Worm (Caenorhabditis elegans): ENCODE data around the gene ubq-1.

The ubq-1 gene

ce11 chrIII:5991142-5991930 is 51.3 kb downstream of the ubq-1 start, which contains the start of gene T04C9.2 (continued):
- TF ChIP-seq daf-8 (GFP tag; IDR thresholded peaks at IDR 0.05): no peak
- peak; percentile 50 for TF ChIP-seq dve-1 (tag; optimal IDR thresholded peaks at IDR 0.05; ENCODE audit: insufficient read depth)
- TF ChIP-seq F49E8.2 (tag; optimal IDR thresholded peaks at IDR 0.05; ENCODE audit: borderline replicate concordance): no peak
- no peak for TF ChIP-seq mxl-2 (GFP tag; conservative IDR thresholded peaks at IDR 0.05)

ce11 chrIII:5992043-5992442 is 52.0 kb downstream of the ubq-1 start:
- no peak for TF ChIP-seq nhr-6 (tag; optimal IDR thresholded peaks at IDR 0.05)
- 0 out of 2 replicates have a peak, but pooled peaks have one; percentile 36 for TF ChIP-seq ctbp-1 (GFP tag; IDR thresholded peaks at IDR 0.05)
- peak; percentile 88 for TF ChIP-seq ces-1 (GFP tag; optimal IDR thresholded peaks at IDR 0.05)
- peak in 1 of 2 experiments; percentile 7 for TF ChIP-seq lsy-2 (tag; optimal IDR thresholded peaks at IDR 0.05)
- TF ChIP-seq rbr-2 (tag; optimal IDR thresholded peaks at IDR 0.05): peak; percentile 16

ce11 chrIII:5992913-5993312 is 52.9 kb downstream of the ubq-1 start, which contains the start of gene T04C9.1:
Gene T04C9.1 (plus strand): TSS chrIII:5993213.
- TF ChIP-seq php-3 (GFP tag; IDR thresholded peaks at IDR 0.05) (no peak), jun-1 (tag; optimal IDR thresholded peaks at IDR 0.05) (no peak), D1046.2 (GFP tag; IDR thresholded peaks at IDR 0.05) (no peak), lin-38 (GFP tag; IDR thresholded peaks at IDR 0.05) (no peak), nhr-10 (tag; optimal IDR thresholded peaks at IDR 0.05) (no peak), spr-1 (tag; optimal IDR thresholded peaks at IDR 0.05) (no peak), ctbp-1 (GFP tag; IDR thresholded peaks at IDR 0.05) (no peak), madf-5 (GFP tag; IDR thresholded peaks at IDR 0.05) (no peak), set-16 (GFP tag; IDR thresholded peaks at IDR 0.05) (no peak), hlh-11 (tag; optimal IDR thresholded peaks at IDR 0.05) (no peak), hmg-1.1 (GFP tag; IDR thresholded peaks at IDR 0.05) (no peak), Y5F2A.4 (GFP tag; optimal IDR thresholded peaks at IDR 0.05) (no peak), skn-1 (tag; optimal IDR thresholded peaks at IDR 0.05) (no peak), mdt-29 (GFP tag; IDR thresholded peaks at IDR 0.05) (no peak)
